Worm (Caenorhabditis elegans): Measurements from ENCODE around the gene lst-6.

Gene lst-6

ce11 chrII:7024897-7025852, 2.9 kb upstream of the lst-6 start, which contains the start of gene znf-598 (continued):
- TF ChIP-seq efl-1 (optimal IDR thresholded peaks at IDR 0.05) (peak; percentile 37 to 43), efl-1 (GFP tag; optimal IDR thresholded peaks at IDR 0.05 in 1 of 2) (peak; percentile 28 to 78), nhr-19 (GFP tag; conservative IDR thresholded peaks at IDR 0.05) (no peak), lin-13 (GFP tag; optimal IDR thresholded peaks at IDR 0.05) (no peak), aha-1 (tag; optimal IDR thresholded peaks at IDR 0.05) (no peak), swsn-7 (tag; optimal IDR thresholded peaks at IDR 0.05) (no peak), tbx-2 (tag; optimal IDR thresholded peaks at IDR 0.05) (no peak), unc-86 (tag; optimal IDR thresholded peaks at IDR 0.05) (no peak), nhr-20 (tag; optimal IDR thresholded peaks at IDR 0.05) (peak; percentile 43), pax-3 (tag; optimal IDR thresholded peaks at IDR 0.05) (no peak), Y116A8C.19 (tag; optimal IDR thresholded peaks at IDR 0.05; ENCODE audit: borderline replicate concordance) (no peak), alr-1 (tag; optimal IDR thresholded peaks at IDR 0.05; ENCODE audit: borderline replicate concordance) (no peak), dpl-1 (GFP tag; optimal IDR thresholded peaks at IDR 0.05) (peak; percentile 6 to 48 (median 12)), mef-2 (tag; optimal IDR thresholded peaks at IDR 0.05) (no peak), nhr-237 (tag; optimal IDR thresholded peaks at IDR 0.05) (no peak), ceh-8 (GFP tag; optimal IDR thresholded peaks at IDR 0.05) (no peak), nhr-77 (tag; optimal IDR thresholded peaks at IDR 0.05) (no peak), fos-1 (tag; optimal IDR thresholded peaks at IDR 0.05) (no peak), aly-2 (tag; optimal IDR thresholded peaks at IDR 0.05) (no peak), lsy-2 (tag; optimal IDR thresholded peaks at IDR 0.05) (peak; percentile 25 to 80), mdl-1 (tag; optimal IDR thresholded peaks at IDR 0.05) (no peak), sup-37 (GFP tag; optimal IDR thresholded peaks at IDR 0.05) (no peak), fkh-10 (GFP tag; optimal IDR thresholded peaks at IDR 0.05) (no peak), isw-1 (GFP tag; IDR thresholded peaks at IDR 0.05) (peak; percentile 2; the same call in 1 of the 2 replicates), unc-30 (tag; optimal IDR thresholded peaks at IDR 0.05) (no peak), nhr-47 (tag; optimal IDR thresholded peaks at IDR 0.05) (peak; percentile 10), nhr-90 (tag; optimal IDR thresholded peaks at IDR 0.05; ENCODE audit: poor library complexity) (no peak), jun-1 (tag; optimal IDR thresholded peaks at IDR 0.05) (no peak), snpc-4 (tag; optimal IDR thresholded peaks at IDR 0.05) (no peak), vab-15 (tag; optimal IDR thresholded peaks at IDR 0.05) (no peak), ztf-11 (tag; optimal IDR thresholded peaks at IDR 0.05) (no peak), skn-1 (tag; optimal IDR thresholded peaks at IDR 0.05) (peak; percentile 15), zag-1 (tag; optimal IDR thresholded peaks at IDR 0.05) (no peak)

DNA sequence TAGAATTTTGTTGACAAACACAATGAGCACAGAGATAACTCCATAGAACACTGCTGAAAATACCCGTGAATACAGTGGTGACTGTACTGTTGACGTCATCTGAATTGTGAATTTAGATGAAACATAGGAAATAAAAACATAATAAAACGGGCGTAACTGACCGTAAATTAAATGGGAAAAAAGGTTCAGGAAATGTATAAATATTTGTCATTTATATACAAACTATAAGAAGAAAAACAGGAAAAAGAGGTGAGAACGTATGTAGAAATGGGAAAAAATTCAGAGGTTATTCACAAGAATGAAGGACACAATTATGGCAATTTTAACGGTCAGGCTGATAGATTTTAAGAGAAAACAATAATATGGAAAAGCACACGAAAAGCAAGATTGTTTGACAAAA, 9.7 kb downstream of the lst-6 start, which contains the start of gene sqv-7:
sqv-7 (minus strand) TSS at position 101 of the 400 bp plus-strand sequence.
- TF ChIP-seq ceh-90 (tag; optimal IDR thresholded peaks at IDR 0.05) (no peak), C34B4.2 (tag; optimal IDR thresholded peaks at IDR 0.05) (no peak), mep-1 (tag; optimal IDR thresholded peaks at IDR 0.05) (no peak), C16A3.4 (tag; optimal IDR thresholded peaks at IDR 0.05) (no peak), aha-1 (tag; optimal IDR thresholded peaks at IDR 0.05) (no peak)

ce11 chrII:7002956-7003357, 19.4 kb downstream of the lst-6 start:
- no peak for TF ChIP-seq zag-1 (tag; optimal IDR thresholded peaks at IDR 0.05)
- TF ChIP-seq pag-3 (tag; optimal IDR thresholded peaks at IDR 0.05; ENCODE audit: borderline replicate concordance, insufficient read depth) = no peak
- TF ChIP-seq dpl-1 (GFP tag; optimal IDR thresholded peaks at IDR 0.05) = no peak
- peak; percentile 0 for TF ChIP-seq dsc-1 (tag; optimal IDR thresholded peaks at IDR 0.05)
